Fruit fly (Drosophila melanogaster): Measurements from ENCODE around the gene CG10561.

Gene CG10561

DNA sequence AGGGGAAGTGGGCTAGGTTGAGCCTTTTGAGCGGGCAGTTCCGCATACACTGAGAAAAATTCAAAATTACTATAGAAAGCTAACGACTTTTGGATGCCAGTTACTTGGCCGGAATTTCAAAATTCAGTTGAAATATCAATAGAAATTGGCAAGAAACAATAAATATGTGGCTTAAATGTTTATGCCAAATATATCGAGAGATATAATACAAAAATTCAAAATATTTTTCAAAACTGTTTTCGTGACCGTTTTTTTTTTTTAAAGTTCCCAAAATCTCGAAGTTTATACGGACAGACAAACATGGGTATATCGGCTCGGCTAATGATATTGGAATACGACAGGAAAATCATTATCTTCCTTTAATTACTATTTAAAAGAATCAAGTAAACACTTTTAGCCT lies 6.8 kb downstream of the CG10561 start (continued):
- no peak for TF ChIP-seq CG2199 (GFP tag; IDR thresholded peaks at IDR 0.05)
- TF ChIP-seq sisA (GFP tag; IDR thresholded peaks at IDR 0.05), result 0 out of 2 replicates have a peak, but pooled peaks have one; percentile 9
- peak; percentile 24 for TF ChIP-seq unpg (GFP tag; optimal IDR thresholded peaks at IDR 0.05)
- no peak for TF ChIP-seq kni (GFP tag; optimal IDR thresholded peaks at IDR 0.05)
- TF ChIP-seq run (tag; optimal IDR thresholded peaks at IDR 0.05), result no peak
- no peak for TF ChIP-seq stwl (tag; optimal IDR thresholded peaks at IDR 0.05)
- TF ChIP-seq BEAF-32 (GFP tag; optimal IDR thresholded peaks at IDR 0.05), result no peak
- peak in 1 of 2 experiments; percentile 50 for TF ChIP-seq Hr51 (GFP tag; optimal IDR thresholded peaks at IDR 0.05)
- TF ChIP-seq CG2129 (GFP tag; IDR thresholded peaks at IDR 0.05; ENCODE audit: partially characterized antibody), result no peak
- no peak for TF ChIP-seq ash1 (GFP tag; optimal IDR thresholded peaks at IDR 0.05)
- TF ChIP-seq ken (GFP tag; IDR thresholded peaks at IDR 0.05), result no peak
- TF ChIP-seq Six4 (GFP tag; optimal IDR thresholded peaks at IDR 0.05), result peak; percentile 0
- TF ChIP-seq usp (GFP tag; optimal IDR thresholded peaks at IDR 0.05), result no peak
- no peak for TF ChIP-seq al (GFP tag; IDR thresholded peaks at IDR 0.05)
- no peak for TF ChIP-seq stc (GFP tag; IDR thresholded peaks at IDR 0.05)
- no peak for TF ChIP-seq kah (GFP tag; optimal IDR thresholded peaks at IDR 0.05)
- TF ChIP-seq phol (tag; optimal IDR thresholded peaks at IDR 0.05), result peak; percentile 60
- TF ChIP-seq CG30020 (tag; optimal IDR thresholded peaks at IDR 0.05), result no peak
- TF ChIP-seq CG10543 (GFP tag; optimal IDR thresholded peaks at IDR 0.05), result no peak
- no peak for TF ChIP-seq Ravus (GFP tag; IDR thresholded peaks at IDR 0.05)
- peak; percentile 51 for TF ChIP-seq CG7839 (tag; optimal IDR thresholded peaks at IDR 0.05)
- no peak for TF ChIP-seq CG7357 (GFP tag; IDR thresholded peaks at IDR 0.05)
- no peak for TF ChIP-seq CG3847 (GFP tag; IDR thresholded peaks at IDR 0.05)
- TF ChIP-seq CkIIα-i1 (GFP tag; IDR thresholded peaks at IDR 0.05), result no peak
- peak; percentile 22 for TF ChIP-seq eyg (GFP tag; optimal IDR thresholded peaks at IDR 0.05)
- no peak for TF ChIP-seq CG12071 (GFP tag; optimal IDR thresholded peaks at IDR 0.05)
- no peak for TF ChIP-seq CG6175 (GFP tag; IDR thresholded peaks at IDR 0.05)
- no peak for TF ChIP-seq CG1832 (GFP tag; optimal IDR thresholded peaks at IDR 0.05)
- no peak for TF ChIP-seq CG1647 (GFP tag; optimal IDR thresholded peaks at IDR 0.05)
- TF ChIP-seq CG33213 (GFP tag; optimal IDR thresholded peaks at IDR 0.05), result no peak
- peak; percentile 41; the same call in 1 of the 2 replicates for TF ChIP-seq Rfx (GFP tag; IDR thresholded peaks at IDR 0.05)
- no peak for TF ChIP-seq CG6765 (GFP tag; optimal IDR thresholded peaks at IDR 0.05)
- TF ChIP-seq ssp (GFP tag; IDR thresholded peaks at IDR 0.05), result no peak
- peak; percentile 20 for TF ChIP-seq CG8388 (GFP tag; optimal IDR thresholded peaks at IDR 0.05)
- TF ChIP-seq CG16813 (GFP tag; IDR thresholded peaks at IDR 0.05; ENCODE audit: partially characterized antibody), result no peak
- peak; percentile 8 for TF ChIP-seq Dek (tag; optimal IDR thresholded peaks at IDR 0.05)
- no peak for TF ChIP-seq CG33557 (GFP tag; optimal IDR thresholded peaks at IDR 0.05)
- TF ChIP-seq CG11398 (GFP tag; optimal IDR thresholded peaks at IDR 0.05), result no peak
- TF ChIP-seq vfl (GFP tag; optimal IDR thresholded peaks at IDR 0.05), result no peak
- TF ChIP-seq lola (GFP tag; optimal IDR thresholded peaks at IDR 0.05), result no peak
- TF ChIP-seq CG12391 (tag; optimal IDR thresholded peaks at IDR 0.05), result no peak
- TF ChIP-seq E2f1 (GFP tag; IDR thresholded peaks at IDR 0.05), result no peak
- no peak for TF ChIP-seq hbn (GFP tag; IDR thresholded peaks at IDR 0.05; ENCODE audit: partially characterized antibody)
- TF ChIP-seq rib (GFP tag; IDR thresholded peaks at IDR 0.05), result no peak
- TF ChIP-seq NC2α (GFP tag; optimal IDR thresholded peaks at IDR 0.05), result no peak
- TF ChIP-seq exex (tag; optimal IDR thresholded peaks at IDR 0.05), result no peak
- no peak for TF ChIP-seq CG5180 (GFP tag; optimal IDR thresholded peaks at IDR 0.05)
- no peak for TF ChIP-seq zfh1 (GFP tag; IDR thresholded peaks at IDR 0.05)
- no peak for TF ChIP-seq sim (GFP tag; IDR thresholded peaks at IDR 0.05)
- TF ChIP-seq pnt (GFP tag; optimal IDR thresholded peaks at IDR 0.05), result peak; percentile 39
- no peak for TF ChIP-seq Dll (GFP tag; IDR thresholded peaks at IDR 0.05; ENCODE audit: partially characterized antibody)

All from whole organism, embryonic.